Worm (Caenorhabditis elegans) whole organism, early embryonic: ENCODE data around the gene F55G1.7.

Experiments
- B0310.2 ChIP-seq: sonication (generic microtip); optimal IDR thresholded peaks from 2 replicates; lab custom pipeline; 2016; ENCODE audit warnings: mild to moderate bottlenecking, missing genetic modification characterization, missing compliant biosample characterization
- F13C5.2 ChIP-seq: sonication (generic microtip); optimal IDR thresholded peaks from 2 replicates; lab custom pipeline; 2017; ENCODE audit warnings: mild to moderate bottlenecking, missing genetic modification characterization, inconsistent platforms, missing compliant biosample characterization
- aly-1 ChIP-seq: sonication (generic microtip); optimal IDR thresholded peaks from 2 replicates; lab custom pipeline; 2016; ENCODE audit warnings: missing genetic modification characterization, missing compliant biosample characterization
- ama-1 ChIP-seq: fragments of 150-350 bp; optimal IDR thresholded peaks from 2 replicates; lab custom pipeline; 2014
- ceh-13 ChIP-seq: fragments of 200-800 bp; sonication (Bioruptor generic); optimal IDR thresholded peaks from 2 replicates; lab custom pipeline; 2018; ENCODE audit warnings: mild to moderate bottlenecking, missing genetic modification characterization, missing compliant biosample characterization
- ceh-36 ChIP-seq: sonication (generic microtip); optimal IDR thresholded peaks from 2 replicates; lab custom pipeline; 2016; ENCODE audit warnings: missing genetic modification characterization, inconsistent platforms, missing compliant biosample characterization
- ets-7 ChIP-seq: sonication (generic microtip); optimal IDR thresholded peaks from 2 replicates; lab custom pipeline; 2016; ENCODE audit warnings: missing genotype, missing genetic modification characterization, missing compliant biosample characterization
- flt-1 ChIP-seq: fragments of 200-800 bp; sonication (Bioruptor generic); IDR thresholded peaks from 2 replicates; pipeline ENCODE4 v1.3.6; 2022; ENCODE audit warnings: missing genetic modification characterization, missing compliant biosample characterization
- hmbx-1 ChIP-seq: sonication (generic microtip); optimal IDR thresholded peaks from 2 replicates; lab custom pipeline; 2016; ENCODE audit warnings: mild to moderate bottlenecking, missing genetic modification characterization, missing compliant biosample characterization
- hmg-4 ChIP-seq: fragments of 200-800 bp; sonication (Bioruptor generic); optimal IDR thresholded peaks from 2 replicates; lab custom pipeline; 2018; ENCODE audit warnings: mild to moderate bottlenecking, missing genetic modification characterization, missing compliant biosample characterization
- hnd-1 ChIP-seq: sonication (generic microtip); optimal IDR thresholded peaks from 2 replicates; lab custom pipeline; 2016; ENCODE audit warnings: missing genetic modification characterization, missing compliant biosample characterization
- pes-1 ChIP-seq: fragments of 200-800 bp; sonication (Bioruptor generic); IDR thresholded peaks from 2 replicates; pipeline ENCODE4 v1.3.6; 2022; ENCODE audit warnings: missing genetic modification reagents, missing genetic modification characterization, missing compliant biosample characterization
- scrt-1 ChIP-seq: fragments of 200-800 bp; sonication (Bioruptor generic); IDR thresholded peaks from 2 replicates; pipeline ENCODE4 v1.3.6; 2022; ENCODE audit warnings: missing genetic modification characterization, missing compliant biosample characterization
- sea-1 ChIP-seq: fragments of 200-800 bp; sonication (Bioruptor generic); conservative IDR thresholded peaks from 2 replicates; pipeline ENCODE4 v1.3.6; 2022; ENCODE audit warnings: missing genetic modification characterization, missing compliant biosample characterization
- tbx-11 ChIP-seq: fragments of 200-800 bp; sonication (Bioruptor generic); IDR thresholded peaks from 2 replicates; pipeline ENCODE4 v1.3.6; 2022; ENCODE audit warnings: missing genetic modification characterization, missing compliant biosample characterization
- tbx-37 ChIP-seq: fragments of 200-800 bp; sonication (Bioruptor generic); conservative IDR thresholded peaks from 2 replicates; pipeline ENCODE4 v1.3.6; 2022; ENCODE audit warnings: missing genetic modification reagents, missing genetic modification characterization, missing compliant biosample characterization
- tra-4 ChIP-seq: sonication (generic microtip); optimal IDR thresholded peaks from 2 replicates; lab custom pipeline; 2017; ENCODE audit warnings: missing genetic modification characterization, missing compliant biosample characterization

F55G1.7 gene

DNA sequence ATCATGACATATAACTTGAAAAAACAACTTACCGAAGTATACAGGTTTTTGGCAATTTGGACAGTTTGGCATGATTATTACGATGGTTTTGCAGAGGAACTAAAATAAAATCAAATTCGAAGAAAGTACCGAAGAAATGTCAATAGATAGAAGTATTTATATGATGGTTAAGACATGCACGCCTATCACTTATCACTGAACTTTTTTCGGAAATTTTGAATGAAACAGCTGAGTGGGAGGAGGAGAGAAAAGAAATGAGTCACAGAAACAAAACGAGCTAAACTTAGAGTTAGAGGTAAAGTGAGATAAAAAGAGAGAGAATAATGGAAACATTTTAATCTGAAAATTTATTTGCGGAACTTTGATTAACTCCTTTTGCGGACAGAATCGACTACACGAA, 24.4 kb downstream of the F55G1.7 start, which contains the start of gene valv-1:
Gene valv-1, minus strand, starts transcription at position 101 of the 400 bp plus-strand sequence.
- TF ChIP-seq ets-7 (tag; lab: Kevin White, UChicago) (no peak), B0310.2 (tag; lab: Kevin White, UChicago) (no peak), ama-1 (lab: Kevin White, UChicago) (no peak), aly-1 (tag; lab: Kevin White, UChicago) (no peak), tra-4 (tag; lab: Kevin White, UChicago) (no peak)

DNA sequence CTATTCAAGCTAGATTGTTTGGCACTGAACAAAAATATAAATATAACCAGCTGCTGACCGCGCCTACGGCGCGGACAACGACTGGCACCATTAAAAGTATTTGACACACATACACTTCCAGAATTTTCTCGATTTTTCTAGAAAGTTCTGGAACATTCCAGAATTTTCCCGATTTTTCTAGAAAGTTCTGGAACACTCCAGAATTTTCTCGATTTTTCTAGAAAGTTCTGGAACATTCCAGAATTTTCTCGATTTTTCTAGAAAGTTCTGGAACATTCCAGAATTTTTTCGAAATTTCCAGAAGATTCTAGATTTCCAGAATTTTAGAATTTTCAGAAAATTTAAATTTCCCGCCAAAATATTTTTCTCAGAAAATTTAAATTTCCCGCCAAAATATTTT, 28.6 kb downstream of the F55G1.7 start:
- TF ChIP-seq flt-1 (GFP tag; lab: Robert Waterston, UW) = peak; percentile 33; the same call in 1 of the 2 replicates
- TF ChIP-seq pes-1 = peak; percentile 53

DNA sequence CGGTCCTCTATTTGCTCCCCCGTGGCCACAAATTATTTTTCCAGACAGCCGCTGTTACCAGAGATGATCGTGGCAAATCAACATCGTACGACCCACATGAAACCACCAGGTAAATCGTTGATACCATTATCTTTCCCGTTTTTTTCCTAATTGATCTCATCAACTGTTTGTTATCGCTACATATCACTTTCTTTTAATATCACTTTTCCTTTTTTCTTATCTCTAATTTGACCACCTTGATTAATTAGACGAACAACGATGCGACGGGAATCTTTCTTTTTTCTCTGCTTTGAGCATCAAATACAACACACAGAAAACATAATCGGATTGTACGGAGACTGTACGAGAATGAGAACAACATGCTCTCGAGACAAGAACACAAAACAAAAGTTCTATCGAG, 29.4 kb downstream of the F55G1.7 start:
- TF ChIP-seq tbx-11 (no peak), pes-1 (no peak), scrt-1 (no peak), ets-7 (tag; lab: Kevin White, UChicago) (no peak), tbx-37 (GFP tag; lab: Robert Waterston, UW) (no peak), ama-1 (lab: Kevin White, UChicago) (no peak), B0310.2 (tag; lab: Kevin White, UChicago) (no peak), ceh-36 (tag; lab: Kevin White, UChicago) (no peak), sea-1 (no peak)

DNA sequence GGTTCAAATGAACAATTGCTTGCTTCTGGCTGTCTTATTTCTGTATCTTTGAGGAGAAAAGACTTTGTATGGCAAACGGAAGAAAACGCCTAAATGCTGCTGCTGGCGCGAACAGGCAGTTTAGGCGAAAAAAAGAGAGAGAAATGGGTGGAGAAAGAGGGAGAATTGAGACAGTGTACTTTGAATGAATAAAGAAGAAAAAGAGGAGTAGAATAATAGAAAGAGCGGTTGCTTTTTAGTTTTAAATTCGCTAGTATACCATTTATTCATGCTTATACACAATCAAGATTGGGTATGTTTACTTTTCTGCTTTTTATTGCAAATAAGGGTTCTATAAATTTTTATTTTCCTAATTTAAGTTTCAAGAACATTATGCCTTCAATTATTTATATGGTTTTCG, 30.3 kb downstream of the F55G1.7 start:
- TF ChIP-seq tbx-37 (GFP tag; lab: Robert Waterston, UW) (no peak), ceh-36 (tag; lab: Kevin White, UChicago) (no peak), ama-1 (lab: Kevin White, UChicago) (no peak)

DNA sequence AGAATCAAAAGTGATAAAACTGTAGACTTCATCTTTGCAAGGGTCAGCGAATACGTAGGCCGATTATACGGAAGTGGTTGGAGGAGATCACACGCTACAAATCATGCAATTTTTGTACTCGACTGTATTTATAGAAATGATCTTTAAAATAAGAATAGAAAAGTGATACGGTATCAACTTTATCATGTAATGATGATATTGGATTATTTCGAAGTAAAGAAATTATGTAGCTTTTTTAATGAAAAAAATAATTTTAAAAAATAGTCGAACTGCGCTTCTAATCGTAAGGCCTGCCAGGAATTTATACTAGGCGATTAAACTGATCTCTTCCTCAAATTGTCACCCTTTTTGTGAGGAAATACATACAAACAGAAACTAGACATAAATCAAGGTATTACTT, 35.8 kb downstream of the F55G1.7 start, which contains the start of gene B0496.11:
Gene B0496.11, minus strand, starts transcription at position 101 of the 400 bp plus-strand sequence.
- TF ChIP-seq pes-1 (no peak), F13C5.2 (no peak), tbx-37 (GFP tag; lab: Robert Waterston, UW) (no peak), sea-1 (no peak), aly-1 (tag; lab: Kevin White, UChicago) (no peak), scrt-1 (no peak), flt-1 (GFP tag; lab: Robert Waterston, UW) (no peak), tbx-11 (no peak), hnd-1 (tag; lab: Kevin White, UChicago) (no peak), ceh-36 (tag; lab: Kevin White, UChicago) (no peak), ama-1 (lab: Kevin White, UChicago) (no peak), ceh-13 (GFP tag; lab: Kevin White, UChicago) (no peak), tra-4 (tag; lab: Kevin White, UChicago) (no peak), ets-7 (tag; lab: Kevin White, UChicago) (no peak), B0310.2 (tag; lab: Kevin White, UChicago) (no peak), hmbx-1 (tag; lab: Kevin White, UChicago) (no peak)

DNA sequence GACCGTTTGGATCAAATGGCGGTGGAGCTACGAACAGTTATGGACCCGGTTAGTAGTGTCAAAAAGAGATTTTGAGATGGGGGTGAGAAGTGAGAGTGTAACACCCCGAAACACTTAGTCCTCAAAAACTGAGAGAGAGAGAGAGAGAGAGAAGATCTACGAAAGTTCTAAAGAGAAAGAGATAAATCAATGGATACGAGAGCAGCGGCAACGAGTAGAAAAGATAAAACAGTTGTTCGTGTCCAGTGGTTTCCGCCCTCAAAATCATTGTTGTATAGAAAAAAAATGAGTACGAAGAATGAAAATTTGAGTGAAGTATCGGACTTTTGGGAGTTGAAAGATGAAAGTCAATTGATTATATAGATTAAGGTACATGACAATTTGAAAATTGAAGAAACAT, 40.6 kb downstream of the F55G1.7 start:
- TF ChIP-seq tbx-11 (no peak), sea-1 (no peak), hnd-1 (tag; lab: Kevin White, UChicago) (no peak), scrt-1 (no peak), B0310.2 (tag; lab: Kevin White, UChicago) (no peak), hmbx-1 (tag; lab: Kevin White, UChicago) (no peak), ets-7 (tag; lab: Kevin White, UChicago) (no peak), ceh-13 (GFP tag; lab: Kevin White, UChicago) (no peak), pes-1 (no peak), tra-4 (tag; lab: Kevin White, UChicago) (no peak), flt-1 (GFP tag; lab: Robert Waterston, UW) (no peak)

DNA sequence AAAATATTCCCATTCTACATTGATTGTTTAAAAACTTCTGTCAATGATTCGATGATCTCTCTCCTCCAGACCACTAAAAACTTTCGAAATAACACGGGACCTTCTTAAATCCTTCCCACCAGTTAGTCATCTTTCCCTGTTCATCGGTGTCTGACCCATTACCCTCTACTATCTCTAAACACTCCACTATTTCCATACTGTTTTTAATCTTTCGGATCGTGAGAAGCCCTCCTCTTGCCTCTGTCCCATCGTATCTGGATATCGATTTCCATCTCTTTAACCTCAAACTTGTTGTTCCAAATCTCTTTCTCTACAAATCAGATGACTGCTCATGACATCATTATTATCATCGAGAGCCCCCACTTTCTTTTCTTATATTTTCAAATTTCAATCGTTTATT, 41.3 kb downstream of the F55G1.7 start:
- no peak for TF ChIP-seq pes-1
- no peak for TF ChIP-seq flt-1 (GFP tag; lab: Robert Waterston, UW)
- no peak for TF ChIP-seq B0310.2 (tag; lab: Kevin White, UChicago)
- TF ChIP-seq tra-4 (tag; lab: Kevin White, UChicago) = no peak
- no peak for TF ChIP-seq hnd-1 (tag; lab: Kevin White, UChicago)
- TF ChIP-seq ceh-36 (tag; lab: Kevin White, UChicago) = no peak
- TF ChIP-seq ama-1 (lab: Kevin White, UChicago) = no peak
- TF ChIP-seq sea-1 = no peak
- no peak for TF ChIP-seq hmbx-1 (tag; lab: Kevin White, UChicago)
- no peak for TF ChIP-seq tbx-11
- TF ChIP-seq F13C5.2 = no peak
- TF ChIP-seq scrt-1 = no peak
- TF ChIP-seq aly-1 (tag; lab: Kevin White, UChicago) = no peak
- TF ChIP-seq hmg-4 (GFP tag; lab: Kevin White, UChicago) = no peak

DNA sequence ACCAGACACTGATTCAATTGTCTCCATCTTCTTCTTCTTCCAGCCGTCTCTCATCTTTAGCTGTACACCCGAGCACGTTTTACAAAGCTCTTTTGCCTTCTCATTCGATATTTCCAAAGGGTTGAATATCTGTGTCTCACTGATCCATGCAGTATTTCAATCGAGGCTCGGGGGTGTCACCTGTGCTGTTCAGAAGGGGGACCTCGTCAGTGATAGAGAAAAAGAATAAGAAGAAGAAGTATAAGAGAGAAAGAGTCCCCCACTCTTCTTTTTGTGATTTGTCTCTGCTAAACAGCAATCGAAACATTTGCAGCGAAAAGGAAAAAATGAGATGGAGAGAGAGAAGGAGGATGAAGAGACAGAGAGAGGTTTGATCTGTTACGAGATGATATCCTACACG, 43.6 kb downstream of the F55G1.7 start:
- TF ChIP-seq pes-1 (no peak), ceh-13 (GFP tag; lab: Kevin White, UChicago) (no peak)

DNA sequence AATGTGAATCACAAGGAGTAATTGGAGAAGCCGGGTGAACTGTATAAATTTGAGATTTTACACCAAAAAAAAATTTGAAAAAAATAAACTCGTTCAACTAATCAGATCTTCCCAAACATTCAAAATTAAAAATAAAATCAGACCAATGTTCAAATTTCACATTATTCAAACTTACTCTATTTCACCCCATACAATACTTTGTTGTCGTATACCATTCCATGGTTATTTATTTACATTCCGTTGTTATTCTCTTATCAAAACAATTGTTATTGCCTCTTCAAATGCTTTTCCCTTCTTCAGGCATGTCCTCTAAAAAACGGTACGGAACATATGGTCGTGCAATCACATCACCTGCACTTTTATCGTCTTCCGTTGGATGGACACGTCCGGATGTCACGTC, 45.4 kb downstream of the F55G1.7 start, which contains the start of gene unc-82:
Gene unc-82, plus strand, starts transcription at position 301 of the 400 bp plus-strand sequence.
- TF ChIP-seq scrt-1 (no peak), F13C5.2 (no peak), ceh-13 (GFP tag; lab: Kevin White, UChicago) (no peak), tra-4 (tag; lab: Kevin White, UChicago) (no peak), hmg-4 (GFP tag; lab: Kevin White, UChicago) (no peak), ama-1 (lab: Kevin White, UChicago) (no peak), ceh-36 (tag; lab: Kevin White, UChicago) (no peak), ets-7 (tag; lab: Kevin White, UChicago) (no peak)
